Worm (Caenorhabditis elegans) whole organism, young adult: ENCODE results near the gene F14F7.5.

ENCODE experiments used
- B0019.2 ChIP-seq: fragments of 200-800 bp; sonication (Bioruptor generic); conservative IDR thresholded peaks from 2 replicates; pipeline ENCODE4 v1.3.6; 2022; ENCODE audit warnings: missing genetic modification reagents, missing genetic modification characterization, missing compliant biosample characterization
- B0035.1 ChIP-seq: sonication (generic microtip); optimal IDR thresholded peaks from 2 replicates; lab custom pipeline; 2016; ENCODE audit warnings: missing genetic modification characterization, mild to moderate bottlenecking, missing compliant biosample characterization, missing genotype, missing genetic modification reagents
- B0336.3 ChIP-seq: fragments of 200-800 bp; sonication (Bioruptor generic); IDR thresholded peaks from 2 replicates; pipeline ENCODE4 v1.3.6; 2022; ENCODE audit warnings: missing genetic modification characterization, missing compliant biosample characterization
- C17E4.6 ChIP-seq: fragments of 200-800 bp; sonication (Bioruptor generic); IDR thresholded peaks from 2 replicates; pipeline ENCODE4 v1.3.6; 2022; ENCODE audit warnings: missing genetic modification reagents, missing genetic modification characterization, missing compliant biosample characterization
- F22D6.2 ChIP-seq: sonication (generic microtip); optimal IDR thresholded peaks from 2 replicates; lab custom pipeline; 2016; ENCODE audit warnings: mild to moderate bottlenecking, missing genetic modification characterization, missing compliant biosample characterization
- F23B12.7 ChIP-seq: sonication (generic microtip); optimal IDR thresholded peaks from 2 replicates; lab custom pipeline; 2017; ENCODE audit warnings: missing genetic modification characterization, mild to moderate bottlenecking, missing compliant biosample characterization, antibody characterized with exemption, moderate library complexity; ENCODE audit not compliant: insufficient read depth
- F52B5.7 ChIP-seq: sonication (generic microtip); optimal IDR thresholded peaks from 2 replicates; lab custom pipeline; 2016; ENCODE audit warnings: mild to moderate bottlenecking, missing genetic modification characterization, missing compliant biosample characterization
- F57A8.1 ChIP-seq: fragments of 200-800 bp; sonication (Bioruptor generic); optimal IDR thresholded peaks from 2 replicates; lab custom pipeline; 2018; ENCODE audit warnings: mild to moderate bottlenecking, missing genetic modification characterization, moderate library complexity, missing compliant biosample characterization
- Y67H2A.10 ChIP-seq: fragments of 200-800 bp; sonication (Bioruptor generic); conservative IDR thresholded peaks from 2 replicates; pipeline ENCODE4 v1.3.6; 2022; ENCODE audit warnings: missing genetic modification reagents, missing genetic modification characterization, missing compliant biosample characterization
- Y79H2A.3 ChIP-seq: fragments of 200-800 bp; sonication (Bioruptor generic); conservative IDR thresholded peaks from 2 replicates; pipeline ENCODE4 v1.3.6; 2022; ENCODE audit warnings: missing genetic modification reagents, missing genetic modification characterization, missing compliant biosample characterization
- ZK185.1 ChIP-seq: sonication (generic microtip); optimal IDR thresholded peaks from 2 replicates; lab custom pipeline; 2016; ENCODE audit warnings: mild to moderate bottlenecking, missing genetic modification characterization, missing compliant biosample characterization; ENCODE audit not compliant: poor library complexity, severe bottlenecking
- ama-1 ChIP-seq, 3 experiments: fragments of 150-350 bp in 1 of 3; sonication (generic microtip) in 2 of 3; optimal IDR thresholded peaks; 2 replicates each; lab custom pipeline; 2014 to 2018; ENCODE audit warnings: missing biosample characterization in 2 of 3, missing genetic modification characterization in 2 of 3, missing genetic modification reagents in 2 of 3
- aptf-3 ChIP-seq: fragments of 200-800 bp; sonication (Bioruptor generic); IDR thresholded peaks from 2 replicates; pipeline ENCODE4 v1.3.6; 2022; ENCODE audit warnings: missing genetic modification characterization, missing compliant biosample characterization
- atf-7 ChIP-seq: sonication (generic microtip); optimal IDR thresholded peaks from 2 replicates; lab custom pipeline; 2017; ENCODE audit warnings: mild to moderate bottlenecking, missing genetic modification characterization, missing compliant biosample characterization
- attf-5 ChIP-seq: fragments of 200-800 bp; sonication (Bioruptor generic); optimal IDR thresholded peaks from 2 replicates; lab custom pipeline; 2018; ENCODE audit warnings: mild to moderate bottlenecking, missing genetic modification characterization, missing compliant biosample characterization
- ccch-3 ChIP-seq: fragments of 200-800 bp; sonication (Bioruptor generic); optimal IDR thresholded peaks from 2 replicates; lab custom pipeline; 2018; ENCODE audit warnings: mild to moderate bottlenecking, missing genetic modification characterization, missing compliant biosample characterization
- cebp-1 ChIP-seq, 2 experiments: fragments of 200-800 bp in 1 of 2; sonication (Bioruptor generic) in 1 of 2; sonication (generic microtip) in 1 of 2; IDR thresholded peaks in 1 of 2; optimal IDR thresholded peaks in 1 of 2; 2 replicates each; pipeline versions ENCODE4 v1.3.6 to Lab custom; 2017 to 2022; ENCODE audit warnings: missing compliant biosample characterization in 2 of 2, missing genetic modification characterization in 2 of 2, mild to moderate bottlenecking in 1 of 2, missing genetic modification reagents in 1 of 2, moderate library complexity in 1 of 2
- die-1 ChIP-seq: sonication (generic microtip); optimal IDR thresholded peaks from 2 replicates; lab custom pipeline; 2016; ENCODE audit warnings: missing genotype, mild to moderate bottlenecking, missing genetic modification characterization, missing compliant biosample characterization
- egl-44 ChIP-seq: fragments of 200-800 bp; sonication (Bioruptor generic); IDR thresholded peaks from 2 replicates; pipeline ENCODE4 v1.3.6; 2022; ENCODE audit warnings: missing genetic modification reagents, missing genetic modification characterization, missing compliant biosample characterization
- ets-4 ChIP-seq: fragments of 200-800 bp; sonication (Bioruptor generic); optimal IDR thresholded peaks from 2 replicates; lab custom pipeline; 2018; ENCODE audit warnings: mild to moderate bottlenecking, missing genetic modification characterization, missing compliant biosample characterization
- gei-17 ChIP-seq: fragments of 200-800 bp; sonication (Bioruptor generic); optimal IDR thresholded peaks from 2 replicates; lab custom pipeline; 2018; ENCODE audit warnings: mild to moderate bottlenecking, missing genetic modification characterization, missing compliant biosample characterization
- him-1 ChIP-seq: sonication (generic microtip); optimal IDR thresholded peaks from 2 replicates; lab custom pipeline; 2016; ENCODE audit warnings: missing genotype, missing genetic modification reagents, missing genetic modification characterization, missing compliant biosample characterization
- hmg-1.2 ChIP-seq: fragments of 200-800 bp; sonication (Bioruptor generic); IDR thresholded peaks from 2 replicates; pipeline ENCODE4 v1.3.6; 2022; ENCODE audit warnings: missing genetic modification reagents, missing genetic modification characterization, missing compliant biosample characterization
- lin-26 ChIP-seq: fragments of 200-800 bp; sonication (Bioruptor generic); IDR thresholded peaks from 2 replicates; pipeline ENCODE4 v1.3.6; 2022; ENCODE audit warnings: missing genetic modification reagents, missing genetic modification characterization, missing compliant biosample characterization
- lin-35 ChIP-seq, 3 experiments: fragments of 150-350 bp in 2 of 3; sonication (generic microtip) in 1 of 3; optimal IDR thresholded peaks; 2 replicates each; lab custom pipeline; 2014 to 2018; ENCODE audit warnings: missing biosample characterization in 3 of 3, missing genetic modification characterization in 3 of 3, missing genetic modification reagents in 3 of 3
- lin-54 ChIP-seq: fragments of 200-800 bp; sonication (Bioruptor generic); optimal IDR thresholded peaks from 2 replicates; lab custom pipeline; 2018; ENCODE audit warnings: mild to moderate bottlenecking, missing genetic modification characterization, missing compliant biosample characterization
- lir-1 ChIP-seq: fragments of 200-800 bp; sonication (Bioruptor generic); conservative IDR thresholded peaks from 2 replicates; pipeline ENCODE4 v1.3.6; 2022; ENCODE audit warnings: missing genetic modification reagents, missing genetic modification characterization, missing compliant biosample characterization
- lsl-1 ChIP-seq: fragments of 200-800 bp; sonication (Bioruptor generic); optimal IDR thresholded peaks from 2 replicates; lab custom pipeline; 2018; ENCODE audit warnings: mild to moderate bottlenecking, missing genetic modification characterization, moderate library complexity, missing compliant biosample characterization
- lsy-27 ChIP-seq: sonication (generic microtip); optimal IDR thresholded peaks from 2 replicates; lab custom pipeline; 2017; ENCODE audit warnings: missing genetic modification characterization, mild to moderate bottlenecking, missing compliant biosample characterization, antibody characterized with exemption, missing genotype, borderline replicate concordance; ENCODE audit not compliant: insufficient read depth
- madf-10 ChIP-seq: sonication (generic microtip); optimal IDR thresholded peaks from 2 replicates; lab custom pipeline; 2016; ENCODE audit warnings: mild to moderate bottlenecking, missing genetic modification characterization, missing compliant biosample characterization
- madf-3 ChIP-seq: fragments of 200-800 bp; sonication (Bioruptor generic); IDR thresholded peaks from 2 replicates; pipeline ENCODE4 v1.3.6; 2022; ENCODE audit warnings: missing genetic modification reagents, missing genetic modification characterization, missing compliant biosample characterization
- mcd-1 ChIP-seq: fragments of 200-800 bp; sonication (Bioruptor generic); IDR thresholded peaks from 2 replicates; pipeline ENCODE4 v1.3.6; 2022; ENCODE audit warnings: missing genetic modification reagents, missing genetic modification characterization, missing compliant biosample characterization
- mel-28 ChIP-seq: sonication (generic microtip); optimal IDR thresholded peaks from 2 replicates; lab custom pipeline; 2016; ENCODE audit warnings: borderline replicate concordance, mild to moderate bottlenecking, missing genetic modification characterization, missing compliant biosample characterization
- nfya-1 ChIP-seq: sonication (generic microtip); optimal IDR thresholded peaks from 2 replicates; lab custom pipeline; 2017; ENCODE audit warnings: antibody characterized with exemption, missing compliant biosample characterization, missing genetic modification characterization, borderline replicate concordance; ENCODE audit not compliant: insufficient read depth
- nfya-2 ChIP-seq: fragments of 200-800 bp; sonication (Bioruptor generic); IDR thresholded peaks from 2 replicates; pipeline ENCODE4 v1.3.6; 2022; ENCODE audit warnings: missing genetic modification reagents, missing genetic modification characterization, missing compliant biosample characterization
- nfyb-1 ChIP-seq: fragments of 200-800 bp; sonication (Bioruptor generic); IDR thresholded peaks from 2 replicates; pipeline ENCODE4 v1.3.6; 2022; ENCODE audit warnings: missing genetic modification reagents, missing genetic modification characterization, missing compliant biosample characterization
- nhr-80 ChIP-seq: sonication (generic microtip); optimal IDR thresholded peaks from 2 replicates; lab custom pipeline; 2016; ENCODE audit warnings: missing genetic modification characterization, missing compliant biosample characterization
- pha-4 ChIP-seq: fragments of 150-350 bp; sonication (generic microtip); optimal IDR thresholded peaks from 2 replicates; lab custom pipeline; 2014; ENCODE audit warnings: missing biosample characterization, missing genetic modification reagents, missing genetic modification characterization
- rcor-1 ChIP-seq: fragments of 200-800 bp; sonication (Bioruptor generic); IDR thresholded peaks from 2 replicates; pipeline ENCODE4 v1.3.6; 2022; ENCODE audit warnings: missing genetic modification reagents, missing genetic modification characterization, missing compliant biosample characterization
- sdz-38 ChIP-seq: sonication (generic microtip); optimal IDR thresholded peaks from 2 replicates; lab custom pipeline; 2016; ENCODE audit warnings: missing genotype, missing genetic modification characterization, missing compliant biosample characterization
- sea-2 ChIP-seq: fragments of 200-800 bp; sonication (Bioruptor generic); IDR thresholded peaks from 2 replicates; pipeline ENCODE4 v1.3.6; 2022; ENCODE audit warnings: missing genetic modification characterization, missing compliant biosample characterization
- somi-1 ChIP-seq: fragments of 200-800 bp; sonication (Bioruptor generic); optimal IDR thresholded peaks from 2 replicates; lab custom pipeline; 2018; ENCODE audit warnings: mild to moderate bottlenecking, missing genetic modification characterization, missing compliant biosample characterization
- zim-3 ChIP-seq: sonication (generic microtip); optimal IDR thresholded peaks from 2 replicates; lab custom pipeline; 2017; ENCODE audit warnings: mild to moderate bottlenecking, missing genetic modification characterization, moderate library complexity, missing compliant biosample characterization
- ztf-28 ChIP-seq: fragments of 200-800 bp; sonication (Bioruptor generic); IDR thresholded peaks from 2 replicates; pipeline ENCODE4 v1.3.6; 2022; ENCODE audit warnings: missing genetic modification reagents, missing genetic modification characterization, missing compliant biosample characterization

The F14F7.5 gene

ce11 chrIII:13061136-13061535 is 29.3 kb downstream of the F14F7.5 start (continued):
- TF ChIP-seq nhr-80 (tag; lab: Kevin White, UChicago), result peak; percentile 31
- TF ChIP-seq atf-7 (tag; lab: Kevin White, UChicago), result peak; percentile 62
- TF ChIP-seq ZK185.1, result peak; percentile 9
- 0 out of 2 replicates have a peak, but pooled peaks have one; percentile 9 for TF ChIP-seq lin-26 (GFP tag; lab: Robert Waterston, UW)
- no peak for TF ChIP-seq nfya-1
- no peak for TF ChIP-seq sea-2 (GFP tag; lab: Robert Waterston, UW)
- peak; percentile 45 for TF ChIP-seq lin-54 (GFP tag; lab: Kevin White, UChicago)
- TF ChIP-seq sdz-38 (tag; lab: Kevin White, UChicago), result no peak
- TF ChIP-seq nfya-2, result no peak
- peak; percentile 72 for TF ChIP-seq lir-1 (GFP tag; lab: Robert Waterston, UW)
- peak; percentile 92 for TF ChIP-seq ama-1 (optimal IDR thresholded peaks at IDR 0.05; lab: Kevin White, UChicago)
- TF ChIP-seq ama-1 (GFP tag; optimal IDR thresholded peaks at IDR 0.05; lab: Kevin White, UChicago), result no peak
- TF ChIP-seq madf-10, result peak; percentile 33
- peak; percentile 77; the same call in 1 of the 2 replicates for TF ChIP-seq madf-3 (GFP tag; lab: Robert Waterston, UW)
- no peak for TF ChIP-seq ets-4 (GFP tag; lab: Kevin White, UChicago)
- peak; percentile 37 for TF ChIP-seq gei-17 (GFP tag; lab: Kevin White, UChicago)
- TF ChIP-seq cebp-1 (GFP tag; IDR thresholded peaks at IDR 0.05; lab: Robert Waterston, UW), result no peak
- peak; percentile 78 for TF ChIP-seq cebp-1 (tag; optimal IDR thresholded peaks at IDR 0.05; lab: Kevin White, UChicago)
- TF ChIP-seq hmg-1.2, result peak; percentile 98
- TF ChIP-seq pha-4, result peak; percentile 72
- no peak for TF ChIP-seq ztf-28 (GFP tag; lab: Robert Waterston, UW)
- no peak for TF ChIP-seq Y67H2A.10 (GFP tag; lab: Robert Waterston, UW)
- TF ChIP-seq B0336.3 (GFP tag; lab: Robert Waterston, UW), result peak; percentile 67

ce11 chrIII:13061734-13062133 is 29.9 kb downstream of the F14F7.5 start:
- 0 out of 2 replicates have a peak, but pooled peaks have one; percentile 19 for TF ChIP-seq Y79H2A.3 (GFP tag; lab: Robert Waterston, UW)
- TF ChIP-seq madf-3 (GFP tag; lab: Robert Waterston, UW), result 0 out of 2 replicates have a peak, but pooled peaks have one; percentile 54
- TF ChIP-seq zim-3, result no peak
- TF ChIP-seq rcor-1 (GFP tag; lab: Robert Waterston, UW), result 0 out of 2 replicates have a peak, but pooled peaks have one; percentile 8

- TF ChIP-seq madf-10 (peak; percentile 59), attf-5 (peak; percentile 80), F52B5.7 (tag; lab: Kevin White, UChicago) (no peak), ztf-28 (GFP tag; lab: Robert Waterston, UW) (no peak), F57A8.1 (no peak), B0035.1 (tag; lab: Kevin White, UChicago) (peak; percentile 65), somi-1 (peak; percentile 82), lsy-27 (tag; lab: Kevin White, UChicago) (no peak), lsl-1 (GFP tag; lab: Kevin White, UChicago) (no peak), mcd-1 (GFP tag; lab: Robert Waterston, UW) (peak; percentile 73), F23B12.7 (tag; lab: Kevin White, UChicago) (no peak), egl-44 (GFP tag; lab: Robert Waterston, UW) (no peak; the same call in 1 of the 2 replicates), F22D6.2 (tag; lab: Kevin White, UChicago) (peak; percentile 56), aptf-3 (GFP tag; lab: Robert Waterston, UW) (no peak), B0019.2 (no peak), lin-35 (GFP tag; optimal IDR thresholded peaks at IDR 0.05; lab: Kevin White, UChicago) (peak in 1 of 3 experiments; percentile 70), him-1 (tag; lab: Kevin White, UChicago) (no peak), die-1 (tag; lab: Kevin White, UChicago) (peak; percentile 56), nfyb-1 (GFP tag; lab: Robert Waterston, UW) (peak; percentile 78), ccch-3 (no peak), C17E4.6 (GFP tag; lab: Robert Waterston, UW) (no peak), mel-28 (tag; lab: Kevin White, UChicago) (peak; percentile 30)
Observed at ce11 chrIII:13062414-13062965, 30.7 kb downstream of the F14F7.5 start.
